Worm (Caenorhabditis elegans): ENCODE measurements around the gene sra-32.

The sra-32 gene

ce11 chrII:4482021-4482420 lies 49.8 kb downstream of the sra-32 start, which contains the start of gene T05C1.2:
Gene T05C1.2, minus strand, starts transcription at chrII:4482121.
- TF ChIP-seq med-1 (GFP tag; optimal IDR thresholded peaks at IDR 0.05; ENCODE audit: insufficient read depth) (no peak), flt-1 (GFP tag; IDR thresholded peaks at IDR 0.05) (no peak)
